Fruit fly (Drosophila melanogaster): ENCODE results near the gene CG14717.

The CG14717 gene

dm6 chr3R:11663441-11663840, 32.9 kb upstream of the CG14717 start (continued):
- peak; percentile 38 for TF ChIP-seq CG6689 (GFP tag; IDR thresholded peaks at IDR 0.05)
- no peak for TF ChIP-seq CG7963 (GFP tag; IDR thresholded peaks at IDR 0.05; ENCODE audit: partially characterized antibody)
- no peak for TF ChIP-seq slou (GFP tag; optimal IDR thresholded peaks at IDR 0.05)
- peak; percentile 35; the same call in 1 of the 2 replicates for TF ChIP-seq ttk (GFP tag; IDR thresholded peaks at IDR 0.05)
- no peak for TF ChIP-seq zen2 (GFP tag; IDR thresholded peaks at IDR 0.05; ENCODE audit: partially characterized antibody)
- TF ChIP-seq CG17912 (GFP tag; optimal IDR thresholded peaks at IDR 0.05), result no peak
- TF ChIP-seq B-H2 (GFP tag; optimal IDR thresholded peaks at IDR 0.05), result no peak
- TF ChIP-seq gfzf (GFP tag; optimal IDR thresholded peaks at IDR 0.05), result no peak
- TF ChIP-seq Asciz (GFP tag; optimal IDR thresholded peaks at IDR 0.05), result peak; percentile 45
- TF ChIP-seq CG10543 (GFP tag; optimal IDR thresholded peaks at IDR 0.05), result no peak
- peak; percentile 34 for TF ChIP-seq nerfin-1 (tag; optimal IDR thresholded peaks at IDR 0.05)
- no peak for TF ChIP-seq insv (GFP tag; optimal IDR thresholded peaks at IDR 0.05)
- no peak for TF ChIP-seq usp (GFP tag; optimal IDR thresholded peaks at IDR 0.05)
- TF ChIP-seq lab (GFP tag; optimal IDR thresholded peaks at IDR 0.05), result peak; percentile 48
- no peak for TF ChIP-seq NC2β (GFP tag; optimal IDR thresholded peaks at IDR 0.05)
- TF ChIP-seq CG33557 (GFP tag; optimal IDR thresholded peaks at IDR 0.05), result no peak
- no peak for TF ChIP-seq cg (GFP tag; optimal IDR thresholded peaks at IDR 0.05)
- TF ChIP-seq CG17359 (tag; optimal IDR thresholded peaks at IDR 0.05), result peak; percentile 62
- TF ChIP-seq CG4328 (GFP tag; optimal IDR thresholded peaks at IDR 0.05), result no peak
- peak; percentile 49 for TF ChIP-seq Abd-B (GFP tag; optimal IDR thresholded peaks at IDR 0.05)
- TF ChIP-seq CG14965 (GFP tag; optimal IDR thresholded peaks at IDR 0.05; ENCODE audit: borderline replicate concordance), result no peak
- no peak for TF ChIP-seq wor (GFP tag; IDR thresholded peaks at IDR 0.05)
- TF ChIP-seq Sry-β (GFP tag; optimal IDR thresholded peaks at IDR 0.05), result no peak
- TF ChIP-seq seq (GFP tag; IDR thresholded peaks at IDR 0.05), result no peak
- TF ChIP-seq knrl (GFP tag; IDR thresholded peaks at IDR 0.05; ENCODE audit: partially characterized antibody), result no peak
- TF ChIP-seq CG2712 (tag; optimal IDR thresholded peaks at IDR 0.05), result peak; percentile 57
- no peak for TF ChIP-seq dimm (GFP tag; IDR thresholded peaks at IDR 0.05)
- no peak for TF ChIP-seq jigr1 (GFP tag; IDR thresholded peaks at IDR 0.05)
- no peak for TF ChIP-seq lov (optimal IDR thresholded peaks at IDR 0.05)
- TF ChIP-seq lov (GFP tag; IDR thresholded peaks at IDR 0.05), result no peak
- TF ChIP-seq CG1603 (tag; optimal IDR thresholded peaks at IDR 0.05), result peak; percentile 12
- no peak for TF ChIP-seq jumu (GFP tag; optimal IDR thresholded peaks at IDR 0.05)
- TF ChIP-seq Stat92E (GFP tag; optimal IDR thresholded peaks at IDR 0.05), result no peak
- peak; percentile 27 for TF ChIP-seq gcm (GFP tag; optimal IDR thresholded peaks at IDR 0.05)
- TF ChIP-seq CG8765 (GFP tag; IDR thresholded peaks at IDR 0.05), result no peak
- TF ChIP-seq Gsc (GFP tag; IDR thresholded peaks at IDR 0.05), result no peak
- TF ChIP-seq Tbp (GFP tag; optimal IDR thresholded peaks at IDR 0.05), result no peak
- TF ChIP-seq CG8478 (optimal IDR thresholded peaks at IDR 0.05), result no peak
- TF ChIP-seq CG30020 (tag; optimal IDR thresholded peaks at IDR 0.05), result no peak
- TF ChIP-seq CG6765 (GFP tag; optimal IDR thresholded peaks at IDR 0.05), result no peak
- TF ChIP-seq ac (GFP tag; optimal IDR thresholded peaks at IDR 0.05), result no peak
- no peak for TF ChIP-seq Dek (tag; optimal IDR thresholded peaks at IDR 0.05)
- TF ChIP-seq mam (GFP tag; optimal IDR thresholded peaks at IDR 0.05), result no peak
- TF ChIP-seq Fer3 (tag; optimal IDR thresholded peaks at IDR 0.05), result peak; percentile 29
- TF ChIP-seq CG15514 (GFP tag; optimal IDR thresholded peaks at IDR 0.05), result no peak
- no peak for TF ChIP-seq p53 (GFP tag; optimal IDR thresholded peaks at IDR 0.05)
- TF ChIP-seq Antp (GFP tag; optimal IDR thresholded peaks at IDR 0.05), result no peak
- TF ChIP-seq Sox102F (GFP tag; optimal IDR thresholded peaks at IDR 0.05), result peak; percentile 71
- TF ChIP-seq CG11560 (tag; IDR thresholded peaks at IDR 0.05), result no peak
- no peak for TF ChIP-seq en (GFP tag; optimal IDR thresholded peaks at IDR 0.05)
- TF ChIP-seq CG1529 (GFP tag; optimal IDR thresholded peaks at IDR 0.05), result no peak
